Fruit fly (Drosophila melanogaster) whole organism, prepupa: ENCODE results near the gene CG6696.

Experiments
- Blimp-1 ChIP-seq: fragments of 200-800 bp; sonication (Bioruptor generic); optimal IDR thresholded peaks from 3 replicates; lab custom pipeline; 2017; ENCODE audit warnings: missing biosample characterization, missing genetic modification characterization, mild to moderate bottlenecking, moderate library complexity, missing genetic modification reagents
- CG10631 ChIP-seq: fragments of 200-800 bp; sonication (Bioruptor generic); optimal IDR thresholded peaks from 2 replicates; lab custom pipeline; 2016; ENCODE audit warnings: missing biosample characterization, missing genetic modification characterization
- CG10669 ChIP-seq: fragments of 200-800 bp; sonication (Bioruptor generic); optimal IDR thresholded peaks from 3 replicates; lab custom pipeline; 2018; ENCODE audit warnings: missing biosample characterization, mild to moderate bottlenecking, missing genetic modification characterization, moderate library complexity
- CG11294 ChIP-seq: fragments of 200-800 bp; sonication (Bioruptor generic); IDR thresholded peaks from 2 replicates; pipeline ENCODE4 v1.3.6; 2022; ENCODE audit warnings: missing biosample characterization, missing genetic modification characterization
- CG11902 ChIP-seq: fragments of 200-800 bp; sonication (Bioruptor generic); optimal IDR thresholded peaks from 3 replicates; lab custom pipeline; 2016; ENCODE audit warnings: missing biosample characterization, missing genetic modification characterization
- CG1621 ChIP-seq: fragments of 200-800 bp; sonication (Bioruptor generic); optimal IDR thresholded peaks from 3 replicates; lab custom pipeline; 2018; ENCODE audit warnings: missing biosample characterization, mild to moderate bottlenecking, missing genetic modification characterization
- CG3032 ChIP-seq: fragments of 200-800 bp; optimal IDR thresholded peaks from 2 replicates; lab custom pipeline; 2019; ENCODE audit warnings: missing biosample characterization, mild to moderate bottlenecking, missing genetic modification characterization, moderate library complexity
- CG32006 ChIP-seq: fragments of 200-800 bp; sonication (Bioruptor generic); optimal IDR thresholded peaks from 3 replicates; lab custom pipeline; 2017; ENCODE audit warnings: missing biosample characterization, mild to moderate bottlenecking, missing genetic modification characterization
- CG34406 ChIP-seq: fragments of 200-800 bp; sonication (Bioruptor generic); optimal IDR thresholded peaks from 3 replicates; lab custom pipeline; 2016; ENCODE audit warnings: missing biosample characterization, missing genetic modification characterization
- CG3919 ChIP-seq: fragments of 200-800 bp; sonication (Bioruptor generic); optimal IDR thresholded peaks from 3 replicates; lab custom pipeline; 2016; ENCODE audit warnings: missing biosample characterization, missing genetic modification characterization
- CG6163 ChIP-seq: fragments of 200-800 bp; sonication (Bioruptor generic); IDR thresholded peaks from 3 replicates; pipeline ENCODE4 v1.3.6; 2022; ENCODE audit warnings: missing biosample characterization, missing genetic modification characterization
- CG6808 ChIP-seq: fragments of 200-800 bp; sonication (Bioruptor generic); optimal IDR thresholded peaks from 3 replicates; lab custom pipeline; 2017; ENCODE audit warnings: missing biosample characterization, missing genetic modification characterization, mild to moderate bottlenecking, moderate library complexity, missing genetic modification reagents
- CG8319 ChIP-seq: fragments of 200-800 bp; sonication (Bioruptor generic); optimal IDR thresholded peaks from 3 replicates; lab custom pipeline; 2016; ENCODE audit warnings: missing biosample characterization, missing genetic modification characterization
- CG9139 ChIP-seq: fragments of 200-800 bp; sonication (Bioruptor generic); optimal IDR thresholded peaks from 3 replicates; lab custom pipeline; 2017; ENCODE audit warnings: missing biosample characterization, mild to moderate bottlenecking, missing genetic modification characterization
- Eip78C ChIP-seq: fragments of 200-800 bp; sonication (Bioruptor generic); peaks from one replicate; lab custom pipeline; 2016; ENCODE audit warnings: missing biosample characterization, missing genetic modification characterization
- Eip93F ChIP-seq: fragments of 200-800 bp; sonication (Bioruptor generic); optimal IDR thresholded peaks from 2 replicates; lab custom pipeline; 2016; ENCODE audit warnings: missing biosample characterization, mild to moderate bottlenecking, missing genetic modification characterization
- Ets21C ChIP-seq: fragments of 200-800 bp; sonication (Bioruptor generic); optimal IDR thresholded peaks from 3 replicates; lab custom pipeline; 2016; ENCODE audit warnings: missing biosample characterization, missing genetic modification characterization
- Ets96B ChIP-seq: fragments of 200-800 bp; optimal IDR thresholded peaks from 2 replicates; lab custom pipeline; 2019; ENCODE audit warnings: missing biosample characterization, mild to moderate bottlenecking, missing genetic modification characterization, moderate library complexity
- Hr39 ChIP-seq: fragments of 200-800 bp; sonication (Bioruptor generic); optimal IDR thresholded peaks from 2 replicates; lab custom pipeline; 2016; ENCODE audit warnings: missing biosample characterization, missing genetic modification characterization
- Sox102F ChIP-seq: fragments of 200-800 bp; sonication (Bioruptor generic); optimal IDR thresholded peaks from 2 replicates; lab custom pipeline; 2016; ENCODE audit warnings: missing biosample characterization, mild to moderate bottlenecking, missing genetic modification characterization
- dsx ChIP-seq: fragments of 200-800 bp; optimal IDR thresholded peaks from 3 replicates; lab custom pipeline; 2019; ENCODE audit warnings: missing biosample characterization, mild to moderate bottlenecking, missing genetic modification characterization, moderate library complexity; ENCODE audit not compliant: poor library complexity, severe bottlenecking
- eg ChIP-seq: fragments of 200-800 bp; sonication (Bioruptor generic); IDR thresholded peaks from 3 replicates; pipeline ENCODE4 v1.3.6; 2022; ENCODE audit warnings: missing biosample characterization, missing genetic modification characterization
- lz ChIP-seq: fragments of 200-800 bp; sonication (Bioruptor generic); optimal IDR thresholded peaks from 3 replicates; lab custom pipeline; 2016; ENCODE audit warnings: missing biosample characterization, missing genetic modification characterization
- spab ChIP-seq: fragments of 200-800 bp; sonication (Bioruptor generic); optimal IDR thresholded peaks from 2 replicates; lab custom pipeline; 2017; ENCODE audit warnings: missing biosample characterization, mild to moderate bottlenecking, missing genetic modification characterization, missing genetic modification reagents
- ss ChIP-seq, 2 experiments: fragments of 200-800 bp; sonication (Bioruptor generic); optimal IDR thresholded peaks; 2 replicates in 1 of 2; 3 replicates in 1 of 2; lab custom pipeline; 2017 to 2018; ENCODE audit warnings: mild to moderate bottlenecking in 2 of 2, missing biosample characterization in 2 of 2, missing genetic modification characterization in 2 of 2, moderate library complexity in 1 of 2
- vri ChIP-seq: fragments of 200-800 bp; sonication (Bioruptor generic); optimal IDR thresholded peaks from 3 replicates; lab custom pipeline; 2016; ENCODE audit warnings: missing biosample characterization, mild to moderate bottlenecking, missing genetic modification characterization

CG6696 gene

DNA sequence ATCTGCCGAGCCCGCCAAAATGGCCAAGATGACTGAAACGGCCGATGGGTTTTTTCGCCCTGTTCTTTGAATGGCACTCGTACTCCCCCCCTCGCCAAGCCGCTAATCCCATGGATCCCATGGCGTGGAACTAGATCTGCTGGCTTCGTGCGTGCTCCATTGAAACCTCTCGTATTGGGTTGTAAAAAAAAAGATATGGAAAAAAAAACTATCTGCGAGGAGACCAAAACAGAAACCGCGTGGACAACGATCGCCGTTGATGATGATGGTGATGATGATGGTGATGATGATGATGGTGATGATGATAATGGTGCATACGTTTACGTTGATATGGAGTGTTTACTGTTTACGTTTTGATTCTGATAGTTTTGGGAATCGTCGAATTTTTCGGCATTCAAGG is 39.8 kb upstream of the CG6696 start:
- TF ChIP-seq CG11902 (GFP tag; lab: Kevin White, UChicago) (no peak), spab (GFP tag; lab: Kevin White, UChicago) (no peak), lz (GFP tag; lab: Kevin White, UChicago) (no peak), CG8319 (no peak), CG6808 (GFP tag; lab: Kevin White, UChicago) (peak; percentile 45), Sox102F (no peak), ss (GFP tag; optimal IDR thresholded peaks at IDR 0.05; lab: Kevin White, UChicago) (peak in 1 of 2 experiments; percentile 71), CG3032 (tag; lab: Kevin White, UChicago) (no peak), CG1621 (tag; lab: Kevin White, UChicago) (peak; percentile 23)

DNA sequence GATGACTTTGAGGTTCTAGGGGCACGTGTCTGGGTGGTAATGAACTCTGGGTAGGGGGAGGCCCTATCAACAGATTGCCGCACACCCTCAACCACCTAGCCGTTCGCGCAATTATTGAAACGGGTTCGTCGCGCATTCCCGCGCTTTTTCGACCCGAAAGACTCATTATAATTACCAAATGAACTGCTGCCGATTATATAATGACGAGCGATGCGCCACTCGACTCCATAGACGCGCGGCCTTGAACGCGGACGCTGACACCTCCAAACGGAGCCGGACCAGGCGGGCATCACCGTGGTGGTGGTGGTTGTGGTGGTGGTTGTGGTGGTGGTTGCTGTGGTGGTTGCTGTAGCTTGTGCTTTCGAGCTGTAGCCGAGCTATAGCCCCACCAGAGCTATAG is 38.6 kb upstream of the CG6696 start:
- TF ChIP-seq Ets96B (tag; lab: Kevin White, UChicago): no peak

DNA sequence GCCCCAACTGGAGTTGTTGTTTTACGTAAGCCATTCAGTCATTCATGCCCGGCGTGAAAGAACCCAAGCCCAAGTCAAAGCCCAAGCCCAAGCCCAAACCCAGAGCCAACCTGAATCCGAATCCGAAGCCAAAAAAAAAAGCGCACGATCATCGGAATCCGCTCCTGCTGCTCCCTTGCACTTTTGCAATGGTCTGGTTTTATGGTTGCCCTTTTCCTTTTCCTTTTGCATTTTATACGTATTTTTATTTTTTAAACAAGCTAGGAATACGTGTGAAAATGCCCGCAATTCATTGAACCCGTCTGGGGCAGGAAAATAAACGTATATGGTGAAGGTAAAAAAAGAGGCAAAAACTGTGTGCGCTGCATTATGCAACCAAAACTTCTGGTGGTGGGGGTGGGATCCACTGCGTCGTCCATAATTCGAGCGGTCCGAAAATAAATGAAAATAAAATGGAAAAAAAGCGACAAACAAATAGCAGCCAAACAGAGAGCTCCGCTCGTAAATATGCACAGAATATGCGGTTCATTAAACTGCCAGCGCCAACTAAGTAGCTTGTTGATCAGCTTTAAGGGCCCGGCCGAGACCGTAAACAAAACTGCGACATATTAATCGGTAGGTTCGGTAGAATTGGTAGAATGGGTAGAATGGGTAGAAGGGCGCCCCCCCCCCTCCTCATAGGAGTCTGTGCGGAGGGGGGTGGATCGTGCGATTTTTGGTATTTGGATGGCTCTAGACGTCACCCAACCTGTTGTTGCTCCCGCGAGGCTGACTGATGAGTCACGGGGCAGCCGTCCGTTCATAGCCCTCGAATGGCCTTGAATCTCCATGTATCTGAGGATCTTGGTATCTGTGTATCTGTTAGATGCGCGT is 37.6 kb upstream of the CG6696 start:
- TF ChIP-seq ss (GFP tag; optimal IDR thresholded peaks at IDR 0.05; lab: Kevin White, UChicago) (peak; percentile 41 to 51), CG9139 (GFP tag; lab: Kevin White, UChicago) (peak; percentile 43), Ets96B (tag; lab: Kevin White, UChicago) (no peak), CG32006 (GFP tag; lab: Kevin White, UChicago) (no peak), Eip78C (GFP tag; lab: Kevin White, UChicago) (peak; percentile 34), spab (GFP tag; lab: Kevin White, UChicago) (peak; percentile 32), dsx (GFP tag; lab: Kevin White, UChicago) (peak; percentile 20), CG6163 (0 out of 3 replicates have a peak, but pooled peaks have one; percentile 7), CG6808 (GFP tag; lab: Kevin White, UChicago) (peak; percentile 28), Sox102F (no peak)

DNA sequence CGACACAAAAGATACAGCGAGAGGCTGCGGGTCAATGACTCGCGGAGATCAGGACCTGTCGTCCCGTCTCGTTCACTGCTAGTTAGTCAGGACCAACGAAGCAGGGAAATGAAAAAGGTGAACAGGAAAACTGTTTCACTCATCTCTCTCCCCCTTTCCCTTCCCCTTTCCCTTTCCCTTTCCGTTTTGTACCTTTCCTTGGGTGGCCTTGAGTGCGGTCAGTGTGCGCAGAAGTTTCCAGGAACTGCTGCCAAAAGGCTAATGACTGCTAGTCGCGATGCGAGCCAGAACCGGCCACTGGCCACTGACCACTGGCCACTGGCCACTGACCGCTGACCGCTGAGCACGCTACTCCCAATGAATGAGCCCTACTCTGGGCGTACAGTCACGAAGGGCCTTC is 33.6 kb upstream of the CG6696 start:
- TF ChIP-seq CG11902 (GFP tag; lab: Kevin White, UChicago): no peak
- TF ChIP-seq dsx (GFP tag; lab: Kevin White, UChicago): no peak
- TF ChIP-seq eg (GFP tag; lab: Robert Waterston, UW): no peak
- peak in 1 of 2 experiments; percentile 73 for TF ChIP-seq ss (GFP tag; optimal IDR thresholded peaks at IDR 0.05; lab: Kevin White, UChicago)
- TF ChIP-seq Eip93F: no peak
- TF ChIP-seq vri: no peak
- no peak for TF ChIP-seq CG11294 (GFP tag; lab: Robert Waterston, UW)

DNA sequence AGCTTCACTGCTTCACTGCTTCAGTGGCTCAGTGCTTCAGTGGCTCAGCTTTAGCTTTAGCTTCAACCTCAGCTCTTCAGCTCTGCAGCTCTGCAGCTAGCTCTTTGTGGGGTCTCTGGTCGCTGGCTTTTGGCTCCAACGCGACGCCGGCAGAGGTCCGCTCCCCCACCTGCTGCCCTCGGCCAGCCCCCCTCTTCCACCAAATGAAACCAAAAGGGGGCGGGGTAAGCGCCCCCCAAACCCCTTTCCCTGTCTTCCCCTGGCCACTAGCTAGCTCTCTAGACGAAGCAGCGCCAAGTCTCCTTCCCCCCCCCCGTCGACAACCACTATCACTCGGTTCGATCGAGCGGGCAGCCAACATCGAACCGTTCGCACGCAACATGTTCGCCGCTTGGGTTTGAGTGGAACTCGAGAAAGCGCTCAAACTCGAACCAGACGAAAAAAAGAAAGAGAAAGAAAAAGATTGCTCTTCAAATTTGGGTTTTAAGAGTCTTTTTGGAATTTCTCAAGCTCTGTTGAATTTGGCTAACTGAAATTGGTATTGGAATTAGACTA is 31.1 kb upstream of the CG6696 start, which contains the start of gene Cyp18a1:
Cyp18a1 (minus strand) TSS at position 95 of the 555 bp plus-strand sequence.
- no peak for TF ChIP-seq CG34406 (GFP tag; lab: Kevin White, UChicago)
- no peak for TF ChIP-seq Hr39 (GFP tag; lab: Kevin White, UChicago)
- TF ChIP-seq Sox102F: no peak

DNA sequence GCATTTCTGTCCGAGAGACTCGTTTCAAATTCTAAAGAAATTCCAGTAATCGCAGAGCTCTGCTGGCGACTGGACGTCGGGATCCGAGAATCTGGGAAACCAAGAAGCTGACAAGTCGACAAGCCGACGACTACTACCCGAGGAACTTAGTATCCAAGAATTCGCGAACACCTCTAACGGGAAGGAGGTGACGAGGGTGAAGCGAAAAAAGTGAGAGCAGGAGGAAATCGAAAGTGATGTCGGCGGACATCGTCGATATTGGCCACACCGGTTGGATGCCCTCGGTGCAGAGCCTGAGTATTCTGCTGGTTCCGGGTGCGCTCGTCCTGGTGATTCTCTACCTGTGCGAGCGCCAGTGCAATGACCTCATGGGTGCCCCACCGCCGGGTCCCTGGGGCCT is 23.8 kb upstream of the CG6696 start, which contains the start of gene phtm:
phtm (plus strand) TSS at position 41 of the 400 bp plus-strand sequence.
- TF ChIP-seq Blimp-1 (peak; percentile 91), dsx (GFP tag; lab: Kevin White, UChicago) (no peak)

DNA sequence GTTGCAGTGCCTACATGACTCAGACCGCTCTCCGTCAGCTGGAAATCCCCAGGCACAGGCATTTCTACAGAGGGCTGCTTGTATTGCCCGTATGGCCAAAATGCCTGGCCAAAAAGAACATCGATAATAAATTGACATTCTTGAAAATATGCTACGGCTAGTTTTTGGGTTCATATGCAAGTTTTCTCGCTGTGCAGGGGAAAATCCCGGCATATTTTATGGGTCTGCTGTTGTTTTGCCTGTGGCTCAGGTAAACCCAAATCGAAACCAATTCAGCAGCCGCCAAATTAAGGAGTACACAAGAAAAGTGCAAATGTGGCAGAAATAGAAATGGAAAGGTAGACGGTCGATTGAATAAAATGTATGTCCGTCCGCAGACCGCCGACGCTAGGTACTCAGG is 23.0 kb upstream of the CG6696 start:
- TF ChIP-seq CG10669: no peak
- no peak for TF ChIP-seq CG10631 (GFP tag; lab: Kevin White, UChicago)
- no peak for TF ChIP-seq Ets21C (GFP tag; lab: Kevin White, UChicago)
- no peak for TF ChIP-seq CG3919
- TF ChIP-seq dsx (GFP tag; lab: Kevin White, UChicago): no peak
